Worm (Caenorhabditis elegans) whole organism, L2 larva: ENCODE measurements around the gene selt-1.1.

Experiments
- C34F6.9 ChIP-seq: fragments of 150-350 bp; optimal IDR thresholded peaks from 2 replicates; lab custom pipeline; 2014; ENCODE audit warnings: missing biosample characterization, missing genetic modification characterization
- F13H6.1 ChIP-seq: sonication (generic microtip); optimal IDR thresholded peaks from 2 replicates; lab custom pipeline; 2016; ENCODE audit warnings: missing genetic modification characterization, missing compliant biosample characterization
- R02D3.7 ChIP-seq: fragments of 150-350 bp; optimal IDR thresholded peaks from 2 replicates; lab custom pipeline; 2014; ENCODE audit warnings: missing biosample characterization, missing genetic modification characterization
- Y55F3AM.14 ChIP-seq: fragments of 200-800 bp; sonication (Bioruptor generic); optimal IDR thresholded peaks from 2 replicates; lab custom pipeline; 2018; ENCODE audit warnings: mild to moderate bottlenecking, missing genetic modification characterization, missing compliant biosample characterization
- alr-1 ChIP-seq: fragments of 150-350 bp; optimal IDR thresholded peaks from 2 replicates; lab custom pipeline; 2014; ENCODE audit warnings: missing biosample characterization, missing genetic modification characterization
- aly-2 ChIP-seq: fragments of 150-350 bp; optimal IDR thresholded peaks from 2 replicates; lab custom pipeline; 2014; ENCODE audit warnings: missing biosample characterization, missing genetic modification characterization
- blmp-1 ChIP-seq: sonication (generic microtip); optimal IDR thresholded peaks from 2 replicates; lab custom pipeline; 2017; ENCODE audit warnings: missing genetic modification characterization, mild to moderate bottlenecking, missing compliant biosample characterization, antibody characterized with exemption, moderate library complexity; ENCODE audit not compliant: insufficient read depth
- ceh-16 ChIP-seq: fragments of 150-350 bp; optimal IDR thresholded peaks from 2 replicates; lab custom pipeline; 2014; ENCODE audit warnings: missing biosample characterization, missing genetic modification characterization
- ceh-82 ChIP-seq: fragments of 150-350 bp; optimal IDR thresholded peaks from 2 replicates; lab custom pipeline; 2014; ENCODE audit warnings: missing biosample characterization, missing genetic modification characterization
- crh-2 ChIP-seq: sonication (generic microtip); optimal IDR thresholded peaks from 2 replicates; lab custom pipeline; 2017; ENCODE audit warnings: missing biosample characterization, missing genetic modification characterization
- dmd-4 ChIP-seq: sonication (generic microtip); optimal IDR thresholded peaks from 2 replicates; lab custom pipeline; 2017; ENCODE audit warnings: missing biosample characterization, missing genetic modification characterization
- elt-1 ChIP-seq: fragments of 150-350 bp; optimal IDR thresholded peaks from 2 replicates; lab custom pipeline; 2014; ENCODE audit warnings: missing biosample characterization, missing genetic modification characterization
- elt-3 ChIP-seq: sonication (generic microtip); optimal IDR thresholded peaks from 2 replicates; lab custom pipeline; 2017; ENCODE audit warnings: missing biosample characterization, missing genetic modification characterization
- fos-1 ChIP-seq: fragments of 150-350 bp; optimal IDR thresholded peaks from 2 replicates; lab custom pipeline; 2014; ENCODE audit warnings: missing biosample characterization, missing genetic modification characterization
- lin-11 ChIP-seq: fragments of 150-350 bp; sonication (generic microtip); optimal IDR thresholded peaks from 2 replicates; lab custom pipeline; 2014; ENCODE audit warnings: missing biosample characterization, missing genetic modification characterization, inconsistent platforms, mixed read lengths
- lin-13 ChIP-seq: fragments of 150-350 bp; optimal IDR thresholded peaks from 2 replicates; lab custom pipeline; 2014; ENCODE audit warnings: missing biosample characterization, missing genetic modification reagents, missing genetic modification characterization
- lin-39 ChIP-seq: fragments of 150-350 bp; optimal IDR thresholded peaks from 2 replicates; lab custom pipeline; 2014; ENCODE audit warnings: missing biosample characterization, missing genetic modification reagents, missing genetic modification characterization
- mdl-1 ChIP-seq, 2 experiments: fragments of 150-350 bp in 1 of 2; sonication (generic microtip) in 1 of 2; optimal IDR thresholded peaks; 2 replicates each; lab custom pipeline; 2017; ENCODE audit warnings: missing biosample characterization in 2 of 2, missing genetic modification characterization in 2 of 2
- nhr-11 ChIP-seq: fragments of 150-350 bp; optimal IDR thresholded peaks from 2 replicates; lab custom pipeline; 2014; ENCODE audit warnings: missing biosample characterization, missing genetic modification characterization
- nhr-12 ChIP-seq: fragments of 150-350 bp; optimal IDR thresholded peaks from 2 replicates; lab custom pipeline; 2014; ENCODE audit warnings: missing biosample characterization, missing genetic modification characterization
- nhr-129 ChIP-seq: fragments of 150-350 bp; optimal IDR thresholded peaks from 2 replicates; lab custom pipeline; 2014; ENCODE audit warnings: missing biosample characterization, missing genetic modification characterization
- nhr-21 ChIP-seq: fragments of 150-350 bp; optimal IDR thresholded peaks from 2 replicates; lab custom pipeline; 2014; ENCODE audit warnings: missing biosample characterization, missing genetic modification characterization
- nhr-23 ChIP-seq: fragments of 150-350 bp; optimal IDR thresholded peaks from 2 replicates; lab custom pipeline; 2014; ENCODE audit warnings: missing biosample characterization, missing genetic modification reagents, missing genetic modification characterization
- nhr-237 ChIP-seq: fragments of 150-350 bp; optimal IDR thresholded peaks from 2 replicates; lab custom pipeline; 2014; ENCODE audit warnings: missing biosample characterization, missing genetic modification characterization
- nhr-25 ChIP-seq: fragments of 150-350 bp; sonication (generic microtip); optimal IDR thresholded peaks from 3 replicates; lab custom pipeline; 2014; ENCODE audit warnings: missing biosample characterization, missing genetic modification characterization
- nhr-6 ChIP-seq: fragments of 150-350 bp; optimal IDR thresholded peaks from 2 replicates; lab custom pipeline; 2014; ENCODE audit warnings: missing biosample characterization, missing genetic modification characterization
- peb-1 ChIP-seq: fragments of 150-350 bp; optimal IDR thresholded peaks from 2 replicates; lab custom pipeline; 2014; ENCODE audit warnings: missing biosample characterization, missing genetic modification characterization
- sem-4 ChIP-seq: fragments of 150-350 bp; optimal IDR thresholded peaks from 2 replicates; lab custom pipeline; 2014; ENCODE audit warnings: missing biosample characterization, missing genetic modification reagents, missing genetic modification characterization
- skn-1 ChIP-seq: sonication (generic microtip); optimal IDR thresholded peaks from 2 replicates; lab custom pipeline; 2017; ENCODE audit warnings: missing biosample characterization, missing genetic modification characterization
- sma-3 ChIP-seq: sonication (generic microtip); optimal IDR thresholded peaks from 2 replicates; lab custom pipeline; 2016; ENCODE audit warnings: missing genetic modification reagents, missing genetic modification characterization, missing compliant biosample characterization
- sma-9 ChIP-seq, 2 experiments: fragments of 150-350 bp in 1 of 2; sonication (generic microtip) in 1 of 2; optimal IDR thresholded peaks; 2 replicates each; lab custom pipeline; 2014 to 2016; ENCODE audit warnings: missing genetic modification characterization in 2 of 2, mild to moderate bottlenecking in 1 of 2, missing biosample characterization in 1 of 2, missing compliant biosample characterization in 1 of 2, missing genetic modification reagents in 1 of 2, moderate library complexity in 1 of 2
- snpc-4 ChIP-seq: fragments of 150-350 bp; optimal IDR thresholded peaks from 2 replicates; lab custom pipeline; 2014; ENCODE audit warnings: missing biosample characterization, missing genetic modification characterization
- unc-55 ChIP-seq: fragments of 150-350 bp; sonication (generic microtip); optimal IDR thresholded peaks from 3 replicates; lab custom pipeline; 2014; ENCODE audit warnings: missing biosample characterization, missing genetic modification reagents, missing genetic modification characterization
- unc-62 ChIP-seq: fragments of 150-350 bp; optimal IDR thresholded peaks from 2 replicates; lab custom pipeline; 2014; ENCODE audit warnings: missing biosample characterization, missing genetic modification reagents, missing genetic modification characterization
- zag-1 ChIP-seq: fragments of 150-350 bp; optimal IDR thresholded peaks from 2 replicates; lab custom pipeline; 2014; ENCODE audit warnings: missing biosample characterization, missing genetic modification characterization
- ztf-1 ChIP-seq: fragments of 200-800 bp; sonication (Bioruptor generic); conservative IDR thresholded peaks from 2 replicates; pipeline ENCODE4 v1.3.6; 2022; ENCODE audit warnings: missing genetic modification characterization, missing compliant biosample characterization
- ztf-11 ChIP-seq: sonication (generic microtip); optimal IDR thresholded peaks from 2 replicates; lab custom pipeline; 2017; ENCODE audit warnings: missing biosample characterization, missing genetic modification characterization

Gene selt-1.1

ce11 chrX:11558156-11558555 lies 11.9 kb upstream of the selt-1.1 start:
- TF ChIP-seq sma-9 (GFP tag; optimal IDR thresholded peaks at IDR 0.05; lab: Kevin White, UChicago) (peak; percentile 43), sma-9 (tag; optimal IDR thresholded peaks at IDR 0.05; lab: Kevin White, UChicago) (no peak), lin-13 (GFP tag; lab: Kevin White, UChicago) (no peak), sem-4 (tag; lab: Kevin White, UChicago) (peak; percentile 24), unc-62 (GFP tag; lab: Kevin White, UChicago) (no peak), R02D3.7 (tag; lab: Kevin White, UChicago) (no peak), nhr-11 (no peak), dmd-4 (tag; lab: Kevin White, UChicago) (no peak), alr-1 (tag; lab: Kevin White, UChicago) (no peak), ceh-82 (no peak), ceh-16 (tag; lab: Kevin White, UChicago) (no peak)

ce11 chrX:11556194-11556739 lies 10.0 kb upstream of the selt-1.1 start, which contains the start of gene C35C5.10:
C35C5.10 (plus strand) TSS chrX:11556244.
- no peak for TF ChIP-seq zag-1 (tag; lab: Kevin White, UChicago)
- peak; percentile 83 for TF ChIP-seq fos-1 (tag; lab: Kevin White, UChicago)
- TF ChIP-seq, all 48 proteins: peak for 1

DNA sequence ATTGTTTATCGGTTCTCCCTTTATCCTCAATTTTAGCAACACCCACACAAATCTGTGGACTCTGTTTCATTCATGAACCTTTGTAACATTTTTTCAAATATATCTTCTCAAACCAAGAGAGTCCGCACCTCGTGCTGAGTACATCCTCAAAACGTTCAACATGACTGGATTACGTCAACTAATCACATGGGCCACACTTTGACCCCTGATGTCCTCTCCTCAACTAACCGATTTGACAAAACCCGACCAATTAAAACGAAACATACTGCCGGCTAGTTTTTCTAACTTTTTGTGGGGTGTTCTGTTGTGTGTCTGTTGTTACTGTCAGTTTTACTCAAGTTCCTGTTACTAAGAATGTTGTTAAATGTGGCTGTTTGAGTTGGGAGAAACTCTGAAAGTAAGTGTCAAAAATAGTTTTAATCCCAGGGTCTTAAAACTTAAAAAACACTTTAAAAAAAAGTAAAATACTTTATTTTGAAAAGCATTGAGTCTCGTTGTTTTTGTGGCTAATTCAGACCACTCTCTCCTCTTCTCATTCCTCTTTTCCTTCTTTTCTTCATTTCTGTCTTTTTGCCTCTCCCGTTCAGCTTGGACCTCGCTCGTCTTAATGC lies 9.3 kb upstream of the selt-1.1 start:
- peak; percentile 30 for TF ChIP-seq F13H6.1 (tag; lab: Kevin White, UChicago)
- TF ChIP-seq elt-1: no peak
- no peak for TF ChIP-seq blmp-1 (tag; lab: Kevin White, UChicago)
- TF ChIP-seq ztf-1 (GFP tag; lab: Robert Waterston, UW): no peak
- peak; percentile 49 for TF ChIP-seq nhr-129
- peak; percentile 36 for TF ChIP-seq sma-9 (GFP tag; optimal IDR thresholded peaks at IDR 0.05; lab: Kevin White, UChicago)
- TF ChIP-seq sma-9 (tag; optimal IDR thresholded peaks at IDR 0.05; lab: Kevin White, UChicago): no peak
- TF ChIP-seq unc-55 (GFP tag; lab: Kevin White, UChicago): peak; percentile 13
- TF ChIP-seq, all 48 proteins: peak for 4

DNA sequence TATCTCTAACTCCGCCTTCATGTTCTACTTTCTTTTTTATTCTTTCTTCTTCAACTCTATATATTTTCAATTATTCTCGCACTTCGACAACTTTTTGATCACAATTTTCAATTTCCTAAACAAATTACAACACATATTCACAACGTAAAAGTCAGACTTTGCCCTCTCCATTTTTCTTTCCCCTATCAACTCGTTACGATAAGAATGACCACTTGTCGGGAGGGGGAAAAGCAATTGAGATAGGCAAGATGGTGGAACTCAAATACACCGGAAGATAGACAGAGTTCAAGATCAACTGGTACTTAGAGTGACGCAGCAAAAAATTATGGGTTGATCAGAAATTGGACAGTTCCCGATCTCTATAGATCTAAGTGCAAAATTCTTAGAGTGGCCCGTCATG lies 8.8 kb upstream of the selt-1.1 start:
- TF ChIP-seq unc-62 (GFP tag; lab: Kevin White, UChicago) (no peak), sma-9 (GFP tag; optimal IDR thresholded peaks at IDR 0.05; lab: Kevin White, UChicago) (peak; percentile 13), sma-9 (tag; optimal IDR thresholded peaks at IDR 0.05; lab: Kevin White, UChicago) (no peak), unc-55 (GFP tag; lab: Kevin White, UChicago) (no peak), ceh-82 (no peak), crh-2 (tag; lab: Kevin White, UChicago) (no peak), aly-2 (tag; lab: Kevin White, UChicago) (no peak), fos-1 (tag; lab: Kevin White, UChicago) (peak; percentile 23), mdl-1 (tag; optimal IDR thresholded peaks at IDR 0.05; lab: Kevin White, UChicago) (no peak)

DNA sequence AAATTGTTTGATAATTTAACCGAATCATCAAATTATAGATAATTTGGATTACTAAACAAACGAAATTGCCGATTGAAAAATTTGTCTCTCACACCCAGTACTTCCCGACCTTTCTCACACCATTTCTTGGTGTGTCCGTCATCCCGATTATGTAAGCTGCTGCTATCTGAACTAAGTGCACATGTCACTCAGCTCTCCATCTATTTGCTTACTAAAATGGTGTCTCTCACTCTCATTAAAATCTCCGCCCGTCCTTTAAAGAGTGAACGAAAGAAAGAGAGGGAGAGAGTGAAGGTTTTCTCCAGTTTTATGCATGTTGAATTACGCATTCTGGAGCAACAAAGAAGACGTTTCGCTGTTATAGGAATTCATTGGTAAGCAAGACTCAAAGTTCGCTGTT lies 8.2 kb upstream of the selt-1.1 start:
- no peak for TF ChIP-seq dmd-4 (tag; lab: Kevin White, UChicago)
- peak; percentile 4 for TF ChIP-seq sma-9 (GFP tag; optimal IDR thresholded peaks at IDR 0.05; lab: Kevin White, UChicago)
- TF ChIP-seq sma-9 (tag; optimal IDR thresholded peaks at IDR 0.05; lab: Kevin White, UChicago): no peak
- no peak for TF ChIP-seq fos-1 (tag; lab: Kevin White, UChicago)
- TF ChIP-seq nhr-25 (tag; lab: Kevin White, UChicago): no peak
- no peak for TF ChIP-seq skn-1 (tag; lab: Kevin White, UChicago)
- no peak for TF ChIP-seq nhr-23
- no peak for TF ChIP-seq nhr-6
- peak; percentile 89 for TF ChIP-seq unc-55 (GFP tag; lab: Kevin White, UChicago)
- no peak for TF ChIP-seq lin-39 (tag; lab: Kevin White, UChicago)

ce11 chrX:11552879-11553278 lies 6.6 kb upstream of the selt-1.1 start:
- TF ChIP-seq nhr-12 (tag; lab: Kevin White, UChicago) (no peak), elt-3 (tag; lab: Kevin White, UChicago) (no peak), unc-55 (GFP tag; lab: Kevin White, UChicago) (peak; percentile 53), zag-1 (tag; lab: Kevin White, UChicago) (no peak), fos-1 (tag; lab: Kevin White, UChicago) (no peak), dmd-4 (tag; lab: Kevin White, UChicago) (no peak), ceh-16 (tag; lab: Kevin White, UChicago) (no peak), R02D3.7 (tag; lab: Kevin White, UChicago) (no peak), blmp-1 (tag; lab: Kevin White, UChicago) (no peak), nhr-237 (tag; lab: Kevin White, UChicago) (no peak), nhr-21 (tag; lab: Kevin White, UChicago) (no peak), aly-2 (tag; lab: Kevin White, UChicago) (no peak), lin-11 (tag; lab: Kevin White, UChicago) (no peak), mdl-1 (tag; optimal IDR thresholded peaks at IDR 0.05; lab: Kevin White, UChicago) (no peak), nhr-129 (peak; percentile 8), sma-3 (GFP tag; lab: Kevin White, UChicago) (no peak), peb-1 (tag; lab: Kevin White, UChicago) (no peak), snpc-4 (tag; lab: Kevin White, UChicago) (no peak), alr-1 (tag; lab: Kevin White, UChicago) (no peak), ztf-11 (tag; lab: Kevin White, UChicago) (no peak), unc-62 (GFP tag; lab: Kevin White, UChicago) (no peak), C34F6.9 (peak; percentile 58), Y55F3AM.14 (no peak)
- TF ChIP-seq, all 48 proteins: peak for 3
